Fruit fly (Drosophila melanogaster) whole organism, embryonic: Measurements from ENCODE around the gene CG43251.

Source experiments
- CG10147 ChIP-seq: fragments of 200-800 bp; sonication (Bioruptor generic); optimal IDR thresholded peaks from 2 replicates; lab custom pipeline; 2019; ENCODE audit warnings: missing biosample characterization, mild to moderate bottlenecking, missing genetic modification characterization, moderate library complexity
- CG10267 ChIP-seq: fragments of 200-800 bp; sonication (Bioruptor generic); optimal IDR thresholded peaks from 2 replicates; lab custom pipeline; 2018; ENCODE audit warnings: missing biosample characterization, mild to moderate bottlenecking, missing genetic modification characterization, moderate library complexity
- CG10321 ChIP-seq: fragments of 200-800 bp; sonication (Bioruptor generic); IDR thresholded peaks from 2 replicates; pipeline ENCODE4 v1.3.6; 2022; ENCODE audit warnings: missing biosample characterization, missing genetic modification characterization
- CG11398 ChIP-seq: fragments of 200-800 bp; sonication (Bioruptor generic); optimal IDR thresholded peaks from 2 replicates; lab custom pipeline; 2016; ENCODE audit warnings: missing biosample characterization, missing genetic modification characterization
- CG11456 ChIP-seq: fragments of 200-800 bp; sonication (Bioruptor generic); IDR thresholded peaks from 3 replicates; pipeline ENCODE4 v1.3.6; 2022; ENCODE audit warnings: missing biosample characterization, missing genetic modification characterization
- CG12236 ChIP-seq: fragments of 200-800 bp; sonication (Bioruptor generic); optimal IDR thresholded peaks from 2 replicates; lab custom pipeline; 2016; ENCODE audit warnings: missing biosample characterization, missing genetic modification characterization
- CG14014 ChIP-seq: fragments of 200-800 bp; sonication (Bioruptor generic); IDR thresholded peaks from 2 replicates; pipeline ENCODE4 v1.3.6; 2022; ENCODE audit warnings: missing biosample characterization, missing genetic modification characterization
- CG2202 ChIP-seq: fragments of 200-800 bp; sonication (Bioruptor generic); optimal IDR thresholded peaks from 2 replicates; lab custom pipeline; 2018; ENCODE audit warnings: missing biosample characterization, mild to moderate bottlenecking, missing genetic modification characterization
- CG30403 ChIP-seq: fragments of 200-800 bp; sonication (Bioruptor generic); optimal IDR thresholded peaks from 3 replicates; lab custom pipeline; 2016; ENCODE audit warnings: missing biosample characterization, missing genetic modification characterization
- CG30431 ChIP-seq: fragments of 200-800 bp; sonication (Bioruptor generic); optimal IDR thresholded peaks from 2 replicates; lab custom pipeline; 2017; ENCODE audit warnings: missing biosample characterization, missing genetic modification characterization
- CG3065 ChIP-seq: fragments of 200-800 bp; sonication (Bioruptor generic); optimal IDR thresholded peaks from 2 replicates; lab custom pipeline; 2016; ENCODE audit warnings: missing biosample characterization, missing genetic modification characterization
- CG31365 ChIP-seq: fragments of 200-800 bp; sonication (Bioruptor generic); optimal IDR thresholded peaks from 2 replicates; lab custom pipeline; 2018; ENCODE audit warnings: missing biosample characterization, mild to moderate bottlenecking, missing genetic modification characterization
- CG33213 ChIP-seq: fragments of 200-800 bp; sonication (Bioruptor generic); optimal IDR thresholded peaks from 3 replicates; lab custom pipeline; 2016; ENCODE audit warnings: missing biosample characterization, missing genetic modification characterization
- CG4282 ChIP-seq: fragments of 200-800 bp; sonication (Bioruptor generic); optimal IDR thresholded peaks from 2 replicates; lab custom pipeline; 2016; ENCODE audit warnings: missing biosample characterization, missing genetic modification characterization
- CG4424 ChIP-seq: fragments of 200-800 bp; sonication (Bioruptor generic); optimal IDR thresholded peaks from 3 replicates; lab custom pipeline; 2016; ENCODE audit warnings: missing biosample characterization, missing genetic modification characterization
- CG5245 ChIP-seq: fragments of 200-800 bp; sonication (Bioruptor generic); optimal IDR thresholded peaks from 3 replicates; lab custom pipeline; 2016; ENCODE audit warnings: missing biosample characterization, missing genetic modification characterization
- CG6254 ChIP-seq: fragments of 200-800 bp; sonication (Bioruptor generic); optimal IDR thresholded peaks from 3 replicates; lab custom pipeline; 2017; ENCODE audit warnings: mild to moderate bottlenecking, missing biosample characterization, missing genetic modification reagents, missing genetic modification characterization
- CG7839 ChIP-seq: fragments of 200-800 bp; sonication (Bioruptor generic); optimal IDR thresholded peaks from 3 replicates; lab custom pipeline; 2018; ENCODE audit warnings: missing biosample characterization, mild to moderate bottlenecking, missing genetic modification characterization, moderate library complexity
- CG7928 ChIP-seq: fragments of 200-800 bp; sonication (Bioruptor generic); optimal IDR thresholded peaks from 2 replicates; lab custom pipeline; 2017; ENCODE audit warnings: missing biosample characterization, mild to moderate bottlenecking, missing genetic modification characterization
- CG9437 ChIP-seq: fragments of 200-800 bp; sonication (Bioruptor generic); optimal IDR thresholded peaks from 2 replicates; lab custom pipeline; 2018; ENCODE audit warnings: missing biosample characterization, mild to moderate bottlenecking, missing genetic modification characterization
- CoRest ChIP-seq: fragments of 200-800 bp; sonication (Bioruptor generic); optimal IDR thresholded peaks from 3 replicates; lab custom pipeline; 2018; ENCODE audit warnings: missing biosample characterization, mild to moderate bottlenecking, missing genetic modification characterization, moderate library complexity
- Drgx ChIP-seq: fragments of 200-800 bp; sonication (Bioruptor generic); IDR thresholded peaks from 2 replicates; pipeline ENCODE4 v1.3.6; 2022; ENCODE audit warnings: missing biosample characterization, missing genetic modification characterization
- Eip74EF ChIP-seq, 2 experiments: fragments of 200-800 bp in 1 of 2; fragments of >200 bp in 1 of 2; sonication (Bioruptor generic) in 1 of 2; optimal IDR thresholded peaks; 2 replicates each; lab custom pipeline; 2017 to 2019; ENCODE audit warnings: missing biosample characterization in 2 of 2, missing genetic modification characterization in 2 of 2, mild to moderate bottlenecking in 1 of 2, moderate library complexity in 1 of 2
- Ets65A ChIP-seq: fragments of 200-800 bp; sonication (Bioruptor generic); peaks from one replicate; lab custom pipeline; 2016; ENCODE audit warnings: missing biosample characterization, missing genetic modification characterization
- Ets97D ChIP-seq: fragments of 200-800 bp; sonication (Bioruptor generic); optimal IDR thresholded peaks from 3 replicates; lab custom pipeline; 2016; ENCODE audit warnings: missing biosample characterization, missing genetic modification characterization
- GATAe ChIP-seq: fragments of 200-800 bp; sonication (Bioruptor generic); conservative IDR thresholded peaks from 2 replicates; pipeline ENCODE4 v1.3.6; 2022; ENCODE audit warnings: missing biosample characterization, missing genetic modification characterization
- Meics ChIP-seq: fragments of 200-800 bp; sonication (Bioruptor generic); optimal IDR thresholded peaks from 2 replicates; lab custom pipeline; 2017; ENCODE audit warnings: missing biosample characterization, mild to moderate bottlenecking, missing genetic modification characterization
- Nf-YA ChIP-seq: fragments of 200-800 bp; sonication (Bioruptor generic); IDR thresholded peaks from 2 replicates; pipeline ENCODE4 v1.3.6; 2022; ENCODE audit warnings: missing biosample characterization, missing genetic modification characterization
- Optix ChIP-seq: fragments of 200-800 bp; sonication (Bioruptor generic); IDR thresholded peaks from 3 replicates; pipeline ENCODE4 v1.3.6; 2022; ENCODE audit warnings: missing biosample characterization, missing genetic modification characterization
- Scr ChIP-seq: fragments of 200-800 bp; sonication (Bioruptor generic); IDR thresholded peaks from 2 replicates; pipeline ENCODE4 v1.3.6; 2022; ENCODE audit warnings: missing biosample characterization, missing genetic modification characterization; ENCODE audit not compliant: partially characterized antibody
- Sox102F ChIP-seq: fragments of 200-800 bp; sonication (Bioruptor generic); optimal IDR thresholded peaks from 2 replicates; lab custom pipeline; 2018; ENCODE audit warnings: missing biosample characterization, mild to moderate bottlenecking, missing genetic modification characterization, moderate library complexity
- Trl ChIP-seq, 3 experiments: fragments of >200 bp in 2 of 3; fragments of 200-800 bp in 1 of 3; sonication (Bioruptor generic) in 1 of 3; optimal IDR thresholded peaks; 2 replicates in 1 of 3; 3 replicates in 2 of 3; lab custom pipeline; 2016 to 2017; ENCODE audit warnings: missing biosample characterization in 1 of 3, missing genetic modification characterization in 1 of 3
- Xbp1 ChIP-seq: fragments of 200-800 bp; sonication (Bioruptor generic); optimal IDR thresholded peaks from 3 replicates; lab custom pipeline; 2016; ENCODE audit warnings: missing biosample characterization, mild to moderate bottlenecking, missing genetic modification characterization
- YL-1 ChIP-seq: fragments of 200-800 bp; sonication (Bioruptor generic); optimal IDR thresholded peaks from 3 replicates; lab custom pipeline; 2017; ENCODE audit warnings: missing biosample characterization, mild to moderate bottlenecking, missing genetic modification characterization
- aop ChIP-seq: fragments of 200-800 bp; sonication (Bioruptor generic); IDR thresholded peaks from 2 replicates; pipeline ENCODE4 v1.3.6; 2022; ENCODE audit warnings: missing biosample characterization, missing genetic modification characterization
- bsh ChIP-seq, 2 experiments: fragments of 200-800 bp; sonication (Bioruptor generic); optimal IDR thresholded peaks; 2 replicates each; lab custom pipeline; 2017 to 2018; ENCODE audit warnings: mild to moderate bottlenecking in 2 of 2, missing biosample characterization in 2 of 2, missing genetic modification characterization in 2 of 2, moderate library complexity in 1 of 2
- cad ChIP-seq: fragments of >200 bp; optimal IDR thresholded peaks from 2 replicates; lab custom pipeline; 2017; ENCODE audit warnings: missing biosample characterization, missing genetic modification characterization
- crc ChIP-seq: fragments of 200-800 bp; sonication (Bioruptor generic); optimal IDR thresholded peaks from 2 replicates; lab custom pipeline; 2016; ENCODE audit warnings: missing biosample characterization, missing genetic modification characterization
- dpn ChIP-seq, 2 experiments: fragments of 200-800 bp; sonication (Bioruptor generic); optimal IDR thresholded peaks; 3 replicates each; lab custom pipeline; 2016; ENCODE audit warnings: missing biosample characterization in 2 of 2, missing genetic modification characterization in 2 of 2
- ewg ChIP-seq: fragments of 200-800 bp; sonication (Bioruptor generic); optimal IDR thresholded peaks from 3 replicates; lab custom pipeline; 2017; ENCODE audit warnings: mild to moderate bottlenecking, missing biosample characterization, missing genetic modification reagents, missing genetic modification characterization
- ftz-f1 ChIP-seq: fragments of 200-800 bp; sonication (Bioruptor generic); optimal IDR thresholded peaks from 2 replicates; lab custom pipeline; 2016; ENCODE audit warnings: missing biosample characterization, missing genetic modification characterization
- kni ChIP-seq: fragments of 200-800 bp; sonication (Bioruptor generic); optimal IDR thresholded peaks from 3 replicates; lab custom pipeline; 2017; ENCODE audit warnings: mild to moderate bottlenecking, missing biosample characterization, missing genetic modification reagents, missing genetic modification characterization
- onecut ChIP-seq: fragments of 200-800 bp; sonication (Bioruptor generic); IDR thresholded peaks from 2 replicates; pipeline ENCODE4 v1.3.6; 2022; ENCODE audit warnings: missing biosample characterization, missing genetic modification characterization
- pb ChIP-seq: fragments of 200-800 bp; sonication (Bioruptor generic); optimal IDR thresholded peaks from 3 replicates; lab custom pipeline; 2016; ENCODE audit warnings: missing biosample characterization, missing genetic modification characterization
- pita ChIP-seq: fragments of 200-800 bp; sonication (Bioruptor generic); optimal IDR thresholded peaks from 2 replicates; lab custom pipeline; 2017; ENCODE audit warnings: missing biosample characterization, mild to moderate bottlenecking, missing genetic modification characterization
- pros ChIP-seq: fragments of 200-800 bp; sonication (Bioruptor generic); optimal IDR thresholded peaks from 3 replicates; lab custom pipeline; 2019; ENCODE audit warnings: missing biosample characterization, mild to moderate bottlenecking, missing genetic modification characterization, moderate library complexity
- salm ChIP-seq: fragments of 200-800 bp; sonication (Bioruptor generic); optimal IDR thresholded peaks from 2 replicates; lab custom pipeline; 2018; ENCODE audit warnings: missing biosample characterization, mild to moderate bottlenecking, missing genetic modification characterization
- schlank ChIP-seq: fragments of 200-800 bp; sonication (Bioruptor generic); optimal IDR thresholded peaks from 2 replicates; lab custom pipeline; 2018; ENCODE audit warnings: missing biosample characterization, mild to moderate bottlenecking, missing genetic modification characterization
- vvl ChIP-seq: fragments of 200-800 bp; sonication (Bioruptor generic); IDR thresholded peaks from 2 replicates; pipeline ENCODE4 v1.3.6; 2022; ENCODE audit warnings: missing biosample characterization, missing genetic modification characterization
- zfh2 ChIP-seq: fragments of 200-800 bp; sonication (Bioruptor generic); optimal IDR thresholded peaks from 2 replicates; lab custom pipeline; 2016; ENCODE audit warnings: missing biosample characterization, missing genetic modification characterization

The CG43251 gene

DNA sequence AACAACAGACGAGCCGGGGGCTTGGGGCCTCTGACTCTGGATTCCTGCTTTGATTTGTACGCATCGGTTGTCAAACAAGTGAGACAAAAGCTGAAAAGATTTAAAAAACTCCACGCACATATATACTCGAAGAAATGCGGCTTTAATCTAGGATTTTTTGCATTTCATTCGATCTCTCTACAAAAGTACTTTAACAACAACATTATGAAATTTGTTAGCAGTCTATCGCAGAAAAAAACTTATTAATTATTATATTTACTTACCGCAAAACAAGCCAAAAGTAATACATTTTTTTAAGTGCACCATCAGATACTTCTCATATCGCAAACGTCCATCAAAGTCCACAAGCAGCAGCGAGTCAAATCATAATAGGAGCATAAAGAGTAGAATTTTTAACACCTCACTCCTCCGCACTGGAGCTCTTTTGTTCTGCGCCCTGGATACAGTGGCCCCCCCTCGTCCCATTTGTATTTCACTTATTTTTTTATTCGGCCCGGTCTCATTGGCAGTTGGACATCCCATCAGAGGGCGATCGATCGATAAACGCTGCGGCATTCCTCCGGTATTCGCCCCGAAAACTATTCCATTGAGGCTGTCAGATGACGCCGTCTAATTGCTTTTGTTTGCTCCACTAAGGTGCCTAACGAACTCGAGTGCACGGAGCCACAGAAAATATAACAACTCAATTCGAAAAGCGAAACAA is 48.1 kb upstream of the CG43251 start (continued):
- TF ChIP-seq pb (no peak), Ets65A (GFP tag; lab: Kevin White, UChicago) (no peak), CG33213 (no peak), kni (peak; percentile 34), CG30403 (GFP tag; lab: Kevin White, UChicago) (peak; percentile 52), salm (tag; lab: Kevin White, UChicago) (no peak), Xbp1 (GFP tag; lab: Kevin White, UChicago) (peak; percentile 43), CG11456 (GFP tag; lab: Robert Waterston, UW) (no peak), pita (GFP tag; lab: Kevin White, UChicago) (no peak), CG5245 (GFP tag; lab: Kevin White, UChicago) (peak; percentile 37), Scr (GFP tag; lab: Robert Waterston, UW) (no peak), CG12236 (GFP tag; lab: Kevin White, UChicago) (no peak), CG7839 (tag; lab: Kevin White, UChicago) (peak; percentile 63), ewg (GFP tag; lab: Kevin White, UChicago) (peak; percentile 11), CoRest (tag; lab: Kevin White, UChicago) (peak; percentile 30), onecut (peak; percentile 27; the same call in 1 of the 2 replicates), CG2202 (tag; lab: Kevin White, UChicago) (no peak), CG4424 (peak; percentile 52), CG14014 (GFP tag; lab: Robert Waterston, UW) (0 out of 2 replicates have a peak, but pooled peaks have one; percentile 50), CG6254 (GFP tag; lab: Kevin White, UChicago) (peak; percentile 14), Optix (no peak), Trl (optimal IDR thresholded peaks at IDR 0.05; lab: Kevin White, UChicago) (no peak), Trl (GFP tag; optimal IDR thresholded peaks at IDR 0.05; lab: Kevin White, UChicago) (no peak), aop (GFP tag; lab: Robert Waterston, UW) (no peak), cad (GFP tag; lab: Kevin White, UChicago) (no peak), dpn (GFP tag; optimal IDR thresholded peaks at IDR 0.05; lab: Kevin White, UChicago) (peak; percentile 28 to 41), Ets97D (no peak), CG10147 (GFP tag; lab: Kevin White, UChicago) (no peak), CG31365 (no peak), CG4282 (no peak), CG11398 (GFP tag; lab: Kevin White, UChicago) (no peak), CG9437 (no peak), zfh2 (no peak), CG7928 (no peak), Meics (GFP tag; lab: Kevin White, UChicago) (peak; percentile 15), CG3065 (GFP tag; lab: Kevin White, UChicago) (no peak), Eip74EF (GFP tag; optimal IDR thresholded peaks at IDR 0.05; lab: Kevin White, UChicago) (no peak), ftz-f1 (GFP tag; lab: Kevin White, UChicago) (no peak), Sox102F (GFP tag; lab: Kevin White, UChicago) (peak; percentile 66), bsh (GFP tag; optimal IDR thresholded peaks at IDR 0.05; lab: Kevin White, UChicago) (peak in 1 of 2 experiments; percentile 64), pros (GFP tag; lab: Kevin White, UChicago) (no peak), Drgx (GFP tag; lab: Robert Waterston, UW) (no peak; the same call in 1 of the 2 replicates), CG30431 (GFP tag; lab: Kevin White, UChicago) (no peak), CG10321 (GFP tag; lab: Robert Waterston, UW) (no peak), CG10267 (tag; lab: Kevin White, UChicago) (peak; percentile 52), Nf-YA (GFP tag; lab: Robert Waterston, UW) (no peak), YL-1 (GFP tag; lab: Kevin White, UChicago) (no peak), crc (GFP tag; lab: Kevin White, UChicago) (no peak), schlank (tag; lab: Kevin White, UChicago) (no peak), vvl (no peak), GATAe (GFP tag; lab: Robert Waterston, UW) (no peak)
